Fruit fly (Drosophila melanogaster) whole organism, embryonic: ENCODE measurements around the gene CG14442.

Source experiments
- Abd-B ChIP-seq: fragments of 200-800 bp; sonication (Bioruptor generic); optimal IDR thresholded peaks from 2 replicates; lab custom pipeline; 2018; ENCODE audit warnings: missing biosample characterization, mild to moderate bottlenecking, missing genetic modification characterization, moderate library complexity
- Aef1 ChIP-seq: fragments of 200-800 bp; sonication (Bioruptor generic); IDR thresholded peaks from 3 replicates; pipeline ENCODE4 v1.3.6; 2022; ENCODE audit warnings: missing biosample characterization, missing genetic modification characterization
- CG10267 ChIP-seq: fragments of 200-800 bp; sonication (Bioruptor generic); optimal IDR thresholded peaks from 2 replicates; lab custom pipeline; 2018; ENCODE audit warnings: missing biosample characterization, mild to moderate bottlenecking, missing genetic modification characterization, moderate library complexity
- CG10654 ChIP-seq: fragments of 200-800 bp; sonication (Bioruptor generic); optimal IDR thresholded peaks from 2 replicates; lab custom pipeline; 2016; ENCODE audit warnings: missing biosample characterization, missing genetic modification characterization
- CG11247 ChIP-seq: fragments of 200-800 bp; sonication (Bioruptor generic); IDR thresholded peaks from 2 replicates; pipeline ENCODE4 v1.3.6; 2022; ENCODE audit warnings: missing biosample characterization, missing genetic modification characterization
- CG14965 ChIP-seq: fragments of 200-800 bp; sonication (Bioruptor generic); optimal IDR thresholded peaks from 2 replicates; lab custom pipeline; 2016; ENCODE audit warnings: missing biosample characterization, missing genetic modification characterization, borderline replicate concordance
- CG1529 ChIP-seq: fragments of 200-800 bp; sonication (Bioruptor generic); optimal IDR thresholded peaks from 3 replicates; lab custom pipeline; 2018; ENCODE audit warnings: missing biosample characterization, missing genetic modification characterization
- CG15696 ChIP-seq: fragments of 200-800 bp; sonication (Bioruptor generic); optimal IDR thresholded peaks from 2 replicates; lab custom pipeline; 2019; ENCODE audit warnings: missing biosample characterization, mild to moderate bottlenecking, missing genetic modification characterization, moderate library complexity
- CG16863 ChIP-seq: fragments of 200-800 bp; sonication (Bioruptor generic); optimal IDR thresholded peaks from 3 replicates; lab custom pipeline; 2016; ENCODE audit warnings: missing biosample characterization, missing genetic modification characterization
- CG17912 ChIP-seq: fragments of 200-800 bp; sonication (Bioruptor generic); optimal IDR thresholded peaks from 2 replicates; lab custom pipeline; 2018; ENCODE audit warnings: missing biosample characterization, mild to moderate bottlenecking, missing genetic modification characterization
- CG31388 ChIP-seq: fragments of 200-800 bp; sonication (Bioruptor generic); optimal IDR thresholded peaks from 2 replicates; lab custom pipeline; 2016; ENCODE audit warnings: missing biosample characterization, missing genetic modification characterization
- CG33213 ChIP-seq: fragments of 200-800 bp; sonication (Bioruptor generic); optimal IDR thresholded peaks from 3 replicates; lab custom pipeline; 2016; ENCODE audit warnings: missing biosample characterization, missing genetic modification characterization
- CG34376 ChIP-seq: fragments of 200-800 bp; sonication (Bioruptor generic); optimal IDR thresholded peaks from 2 replicates; lab custom pipeline; 2018; ENCODE audit warnings: missing biosample characterization, mild to moderate bottlenecking, missing genetic modification characterization
- CG4424 ChIP-seq: fragments of 200-800 bp; sonication (Bioruptor generic); optimal IDR thresholded peaks from 3 replicates; lab custom pipeline; 2016; ENCODE audit warnings: missing biosample characterization, missing genetic modification characterization
- CG4707 ChIP-seq: fragments of 200-800 bp; sonication (Bioruptor generic); optimal IDR thresholded peaks from 2 replicates; lab custom pipeline; 2018; ENCODE audit warnings: missing biosample characterization, mild to moderate bottlenecking, missing genetic modification characterization, moderate library complexity
- CG5953 ChIP-seq: fragments of 200-800 bp; sonication (Bioruptor generic); IDR thresholded peaks from 2 replicates; pipeline ENCODE4 v1.3.6; 2022; ENCODE audit warnings: missing biosample characterization, missing genetic modification characterization
- CG8388 ChIP-seq: fragments of 200-800 bp; sonication (Bioruptor generic); optimal IDR thresholded peaks from 2 replicates; lab custom pipeline; 2019; ENCODE audit warnings: missing biosample characterization, mild to moderate bottlenecking, missing genetic modification characterization, moderate library complexity
- CG8478 ChIP-seq: fragments of >200 bp; optimal IDR thresholded peaks from 2 replicates; lab custom pipeline; 2018
- CG9932 ChIP-seq: fragments of 200-800 bp; sonication (Bioruptor generic); IDR thresholded peaks from 2 replicates; pipeline ENCODE4 v1.3.6; 2022; ENCODE audit warnings: missing biosample characterization, missing genetic modification characterization
- CTCF ChIP-seq: fragments of 200-800 bp; sonication (Bioruptor generic); optimal IDR thresholded peaks from 2 replicates; lab custom pipeline; 2017; ENCODE audit warnings: missing biosample characterization, mild to moderate bottlenecking, missing genetic modification characterization, moderate library complexity
- CkIIα-i1 ChIP-seq: fragments of 200-800 bp; sonication (Bioruptor generic); IDR thresholded peaks from 2 replicates; pipeline ENCODE4 v1.3.6; 2022; ENCODE audit warnings: missing biosample characterization, missing genetic modification characterization
- Doc3 ChIP-seq: fragments of 200-800 bp; sonication (Bioruptor generic); IDR thresholded peaks from 3 replicates; pipeline ENCODE4 v1.3.6; 2022; ENCODE audit warnings: missing biosample characterization, missing genetic modification characterization; ENCODE audit not compliant: partially characterized antibody
- HLH54F ChIP-seq: fragments of 200-800 bp; sonication (Bioruptor generic); optimal IDR thresholded peaks from 3 replicates; lab custom pipeline; 2016; ENCODE audit warnings: missing biosample characterization, missing genetic modification characterization
- Kr ChIP-seq: fragments of 200-800 bp; sonication (Bioruptor generic); optimal IDR thresholded peaks from 2 replicates; lab custom pipeline; 2017; ENCODE audit warnings: missing biosample characterization, mild to moderate bottlenecking, missing genetic modification characterization
- Mad ChIP-seq: fragments of 200-800 bp; sonication (Bioruptor generic); optimal IDR thresholded peaks from 2 replicates; lab custom pipeline; 2016; ENCODE audit warnings: missing biosample characterization, missing genetic modification characterization
- Nf-YC ChIP-seq: fragments of 200-800 bp; optimal IDR thresholded peaks from 3 replicates; lab custom pipeline; 2019; ENCODE audit warnings: missing biosample characterization, mild to moderate bottlenecking, missing genetic modification characterization, moderate library complexity
- Opbp ChIP-seq: fragments of 200-800 bp; sonication (Bioruptor generic); IDR thresholded peaks from 3 replicates; pipeline ENCODE4 v1.3.6; 2022; ENCODE audit warnings: missing biosample characterization, missing genetic modification characterization; ENCODE audit not compliant: partially characterized antibody
- Six4 ChIP-seq: fragments of 200-800 bp; sonication (Bioruptor generic); optimal IDR thresholded peaks from 2 replicates; lab custom pipeline; 2016; ENCODE audit warnings: missing biosample characterization, missing genetic modification characterization
- Sry-δ ChIP-seq: fragments of 200-800 bp; sonication (Bioruptor generic); optimal IDR thresholded peaks from 2 replicates; lab custom pipeline; 2016; ENCODE audit warnings: missing biosample characterization, missing genetic modification characterization
- Stat92E ChIP-seq, 3 experiments: fragments of >200 bp in 2 of 3; fragments of 200-800 bp in 1 of 3; sonication (Bioruptor generic) in 1 of 3; optimal IDR thresholded peaks; 2 replicates each; lab custom pipeline; 2017 to 2019; ENCODE audit warnings: missing biosample characterization in 3 of 3, missing genetic modification characterization in 3 of 3, mild to moderate bottlenecking in 1 of 3, moderate library complexity in 1 of 3
- amos ChIP-seq: fragments of 200-800 bp; sonication (Bioruptor generic); IDR thresholded peaks from 2 replicates; pipeline ENCODE4 v1.3.6; 2022; ENCODE audit warnings: missing biosample characterization, missing genetic modification characterization; ENCODE audit not compliant: partially characterized antibody
- ase ChIP-seq: fragments of 200-800 bp; sonication (Bioruptor generic); IDR thresholded peaks from 3 replicates; pipeline ENCODE4 v1.3.6; 2022; ENCODE audit warnings: missing biosample characterization, missing genetic modification characterization
- cas ChIP-seq: fragments of 200-800 bp; sonication (Bioruptor generic); IDR thresholded peaks from 2 replicates; pipeline ENCODE4 v1.3.6; 2022; ENCODE audit warnings: missing biosample characterization, missing genetic modification characterization
- chn ChIP-seq: fragments of 200-800 bp; sonication (Bioruptor generic); optimal IDR thresholded peaks from 2 replicates; lab custom pipeline; 2016; ENCODE audit warnings: missing biosample characterization, missing genetic modification characterization
- dm ChIP-seq: fragments of 200-800 bp; sonication (Bioruptor generic); optimal IDR thresholded peaks from 3 replicates; lab custom pipeline; 2016; ENCODE audit warnings: missing biosample characterization, missing genetic modification characterization
- ems ChIP-seq: fragments of 200-800 bp; sonication (Bioruptor generic); optimal IDR thresholded peaks from 3 replicates; lab custom pipeline; 2016; ENCODE audit warnings: missing biosample characterization, missing genetic modification characterization
- h ChIP-seq: fragments of >200 bp; optimal IDR thresholded peaks from 2 replicates; lab custom pipeline; 2017
- hb ChIP-seq: fragments of 200-800 bp; sonication (Bioruptor generic); IDR thresholded peaks from 3 replicates; pipeline ENCODE4 v1.3.6; 2022; ENCODE audit warnings: missing biosample characterization, missing genetic modification characterization; ENCODE audit not compliant: partially characterized antibody
- hth ChIP-seq: fragments of >200 bp; optimal IDR thresholded peaks from 2 replicates; lab custom pipeline; 2017; ENCODE audit warnings: inconsistent platforms
- inv ChIP-seq: fragments of 200-800 bp; sonication (Bioruptor generic); IDR thresholded peaks from 2 replicates; pipeline ENCODE4 v1.3.6; 2022; ENCODE audit warnings: missing biosample characterization, missing genetic modification characterization; ENCODE audit not compliant: partially characterized antibody
- lmd ChIP-seq: fragments of 200-800 bp; sonication (Bioruptor generic); IDR thresholded peaks from 2 replicates; pipeline ENCODE4 v1.3.6; 2022; ENCODE audit warnings: missing biosample characterization, missing genetic modification characterization
- lov ChIP-seq, 2 experiments: fragments of 200-800 bp in 1 of 2; fragments of >200 bp in 1 of 2; sonication (Bioruptor generic) in 1 of 2; IDR thresholded peaks in 1 of 2; optimal IDR thresholded peaks in 1 of 2; 2 replicates in 1 of 2; 3 replicates in 1 of 2; pipeline versions ENCODE4 v1.3.6 to Lab custom; 2017 to 2022; ENCODE audit warnings: missing biosample characterization in 1 of 2, missing genetic modification characterization in 1 of 2
- p53 ChIP-seq: fragments of 200-800 bp; sonication (Bioruptor generic); optimal IDR thresholded peaks from 2 replicates; lab custom pipeline; 2016; ENCODE audit warnings: missing biosample characterization, missing genetic modification characterization
- pzg ChIP-seq: fragments of 200-800 bp; sonication (Bioruptor generic); optimal IDR thresholded peaks from 3 replicates; lab custom pipeline; 2018; ENCODE audit warnings: missing biosample characterization, mild to moderate bottlenecking, missing genetic modification characterization, moderate library complexity
- sc ChIP-seq, 3 experiments: fragments of >200 bp in 2 of 3; fragments of 200-800 bp in 1 of 3; sonication (Bioruptor generic) in 1 of 3; optimal IDR thresholded peaks; 2 replicates in 2 of 3; 3 replicates in 1 of 3; lab custom pipeline; 2017; ENCODE audit warnings: mild to moderate bottlenecking in 1 of 3, missing biosample characterization in 1 of 3, missing genetic modification characterization in 1 of 3, missing genetic modification reagents in 1 of 3
- sisA ChIP-seq: fragments of 200-800 bp; sonication (Bioruptor generic); IDR thresholded peaks from 2 replicates; pipeline ENCODE4 v1.3.6; 2022; ENCODE audit warnings: missing biosample characterization, missing genetic modification characterization
- sqz ChIP-seq: fragments of 200-800 bp; sonication (Bioruptor generic); optimal IDR thresholded peaks from 3 replicates; lab custom pipeline; 2018; ENCODE audit warnings: missing biosample characterization, mild to moderate bottlenecking, missing genetic modification characterization
- tap ChIP-seq: fragments of 200-800 bp; optimal IDR thresholded peaks from 3 replicates; lab custom pipeline; 2019; ENCODE audit warnings: missing biosample characterization, mild to moderate bottlenecking, missing genetic modification characterization, moderate library complexity
- twi ChIP-seq: fragments of 200-800 bp; optimal IDR thresholded peaks from 2 replicates; lab custom pipeline; 2019; ENCODE audit warnings: missing biosample characterization, mild to moderate bottlenecking, missing genetic modification characterization, moderate library complexity
- vfl ChIP-seq: fragments of 200-800 bp; sonication (Bioruptor generic); optimal IDR thresholded peaks from 2 replicates; lab custom pipeline; 2016; ENCODE audit warnings: missing biosample characterization, missing genetic modification characterization
- wdn ChIP-seq: fragments of 200-800 bp; sonication (Bioruptor generic); IDR thresholded peaks from 2 replicates; pipeline ENCODE4 v1.3.6; 2022; ENCODE audit warnings: missing biosample characterization, missing genetic modification characterization

The CG14442 gene

dm6 chrX:6702028-6702433 is 7.2 kb upstream of the CG14442 start (continued):
- TF ChIP-seq CG10267 (tag; lab: Kevin White, UChicago) (peak; percentile 63), Stat92E (GFP tag; optimal IDR thresholded peaks at IDR 0.05; lab: Kevin White, UChicago) (no peak), tap (tag; lab: Kevin White, UChicago) (peak; percentile 69), CkIIα-i1 (GFP tag; lab: Robert Waterston, UW) (no peak), Doc3 (no peak), CG16863 (GFP tag; lab: Kevin White, UChicago) (peak; percentile 40), ems (no peak), Sry-δ (no peak), CG33213 (no peak), sisA (GFP tag; lab: Robert Waterston, UW) (peak; percentile 77), ase (GFP tag; lab: Robert Waterston, UW) (peak; percentile 62; the same call in 2 of the 3 replicates), CG8478 (lab: Kevin White, UChicago) (no peak), CG31388 (GFP tag; lab: Kevin White, UChicago) (no peak), lov (optimal IDR thresholded peaks at IDR 0.05; lab: Kevin White, UChicago) (no peak), lov (GFP tag; IDR thresholded peaks at IDR 0.05; lab: Robert Waterston, UW) (0 out of 3 replicates have a peak, but pooled peaks have one; percentile 15), vfl (no peak), CG17912 (GFP tag; lab: Kevin White, UChicago) (peak; percentile 2), CTCF (GFP tag; lab: Kevin White, UChicago) (peak; percentile 29), CG8388 (GFP tag; lab: Kevin White, UChicago) (peak; percentile 77), lmd (peak; percentile 63), Aef1 (GFP tag; lab: Robert Waterston, UW) (peak; percentile 29; the same call in 1 of the 3 replicates), twi (tag; lab: Kevin White, UChicago) (peak; percentile 49), CG5953 (peak; percentile 59; the same call in 1 of the 2 replicates), wdn (no peak), CG1529 (GFP tag; lab: Kevin White, UChicago) (peak; percentile 59), CG4424 (GFP tag; lab: Kevin White, UChicago) (peak; percentile 72), CG10654 (GFP tag; lab: Kevin White, UChicago) (peak; percentile 47), pzg (no peak), CG11247 (no peak), h (lab: Kevin White, UChicago) (no peak), HLH54F (GFP tag; lab: Kevin White, UChicago) (no peak), Mad (GFP tag; lab: Kevin White, UChicago) (peak; percentile 33), chn (peak; percentile 56), amos (GFP tag; lab: Robert Waterston, UW) (no peak), p53 (GFP tag; lab: Kevin White, UChicago) (no peak), sc (optimal IDR thresholded peaks at IDR 0.05; lab: Kevin White, UChicago) (no peak), sc (GFP tag; optimal IDR thresholded peaks at IDR 0.05; lab: Kevin White, UChicago) (peak; percentile 66), hb (no peak), CG9932 (GFP tag; lab: Robert Waterston, UW) (no peak), inv (GFP tag; lab: Robert Waterston, UW) (no peak), CG14965 (no peak), hth (lab: Kevin White, UChicago) (no peak), CG15696 (tag; lab: Kevin White, UChicago) (peak; percentile 72), cas (GFP tag; lab: Robert Waterston, UW) (no peak), CG34376 (no peak), Nf-YC (peak; percentile 18), Six4 (GFP tag; lab: Kevin White, UChicago) (peak; percentile 15), Abd-B (GFP tag; lab: Kevin White, UChicago) (peak; percentile 61), dm (GFP tag; lab: Kevin White, UChicago) (no peak), Opbp (GFP tag; lab: Robert Waterston, UW) (no peak), Kr (GFP tag; lab: Kevin White, UChicago) (no peak), sqz (no peak), CG4707 (peak; percentile 52)
